Fruit fly (Drosophila melanogaster) whole organism, embryonic: ENCODE data around the gene Muc30E.

Experiments used
- CG10274 ChIP-seq: fragments of 200-800 bp; sonication (Bioruptor generic); optimal IDR thresholded peaks from 3 replicates; lab custom pipeline; 2017; ENCODE audit warnings: missing biosample characterization, mild to moderate bottlenecking, missing genetic modification characterization
- CG11398 ChIP-seq: fragments of 200-800 bp; sonication (Bioruptor generic); optimal IDR thresholded peaks from 2 replicates; lab custom pipeline; 2016; ENCODE audit warnings: missing biosample characterization, missing genetic modification characterization
- CG12299 ChIP-seq: fragments of 200-800 bp; sonication (Bioruptor generic); optimal IDR thresholded peaks from 2 replicates; lab custom pipeline; 2018; ENCODE audit warnings: missing biosample characterization, mild to moderate bottlenecking, missing genetic modification characterization
- CG12391 ChIP-seq: fragments of 200-800 bp; sonication (Bioruptor generic); optimal IDR thresholded peaks from 3 replicates; lab custom pipeline; 2018; ENCODE audit warnings: missing biosample characterization, mild to moderate bottlenecking, missing genetic modification characterization, moderate library complexity
- CG13296 ChIP-seq: fragments of 200-800 bp; sonication (Bioruptor generic); optimal IDR thresholded peaks from 3 replicates; lab custom pipeline; 2018; ENCODE audit warnings: missing biosample characterization, mild to moderate bottlenecking, missing genetic modification characterization
- CG14667 ChIP-seq: fragments of 200-800 bp; sonication (Bioruptor generic); IDR thresholded peaks from 2 replicates; pipeline ENCODE4 v1.3.6; 2022; ENCODE audit warnings: missing biosample characterization, missing genetic modification characterization
- CG15514 ChIP-seq: fragments of 200-800 bp; sonication (Bioruptor generic); optimal IDR thresholded peaks from 3 replicates; lab custom pipeline; 2017; ENCODE audit warnings: missing biosample characterization, missing genetic modification characterization, mild to moderate bottlenecking, moderate library complexity, missing genetic modification reagents
- CG15696 ChIP-seq: fragments of 200-800 bp; sonication (Bioruptor generic); optimal IDR thresholded peaks from 2 replicates; lab custom pipeline; 2019; ENCODE audit warnings: missing biosample characterization, mild to moderate bottlenecking, missing genetic modification characterization, moderate library complexity
- CG17568 ChIP-seq: fragments of 200-800 bp; sonication (Bioruptor generic); optimal IDR thresholded peaks from 2 replicates; lab custom pipeline; 2018; ENCODE audit warnings: missing biosample characterization, mild to moderate bottlenecking, missing genetic modification characterization, moderate library complexity
- CG17829 ChIP-seq: fragments of 200-800 bp; optimal IDR thresholded peaks from 2 replicates; lab custom pipeline; 2019; ENCODE audit warnings: missing biosample characterization, mild to moderate bottlenecking, missing genetic modification characterization, moderate library complexity
- CG2202 ChIP-seq: fragments of 200-800 bp; sonication (Bioruptor generic); optimal IDR thresholded peaks from 2 replicates; lab custom pipeline; 2018; ENCODE audit warnings: missing biosample characterization, mild to moderate bottlenecking, missing genetic modification characterization
- CG3163 ChIP-seq: fragments of 200-800 bp; sonication (Bioruptor generic); optimal IDR thresholded peaks from 3 replicates; lab custom pipeline; 2016; ENCODE audit warnings: missing biosample characterization, missing genetic modification characterization
- CG42726 ChIP-seq: fragments of 200-800 bp; sonication (Bioruptor generic); IDR thresholded peaks from 2 replicates; pipeline ENCODE4 v1.3.6; 2022; ENCODE audit warnings: missing biosample characterization, missing genetic modification characterization; ENCODE audit not compliant: partially characterized antibody
- CG6654 ChIP-seq: fragments of 200-800 bp; sonication (Bioruptor generic); optimal IDR thresholded peaks from 2 replicates; lab custom pipeline; 2017; ENCODE audit warnings: missing biosample characterization, mild to moderate bottlenecking, missing genetic modification characterization
- CG6791 ChIP-seq: fragments of 200-800 bp; sonication (Bioruptor generic); IDR thresholded peaks from 3 replicates; pipeline ENCODE4 v1.3.6; 2022; ENCODE audit warnings: missing biosample characterization, missing genetic modification characterization; ENCODE audit not compliant: partially characterized antibody
- CrebB ChIP-seq: fragments of 200-800 bp; sonication (Bioruptor generic); optimal IDR thresholded peaks from 3 replicates; lab custom pipeline; 2018; ENCODE audit warnings: missing biosample characterization, mild to moderate bottlenecking, missing genetic modification characterization
- Doc3 ChIP-seq: fragments of 200-800 bp; sonication (Bioruptor generic); IDR thresholded peaks from 3 replicates; pipeline ENCODE4 v1.3.6; 2022; ENCODE audit warnings: missing biosample characterization, missing genetic modification characterization; ENCODE audit not compliant: partially characterized antibody
- Dref ChIP-seq: fragments of 200-800 bp; sonication (Bioruptor generic); IDR thresholded peaks from 2 replicates; pipeline ENCODE4 v1.3.6; 2022; ENCODE audit warnings: missing biosample characterization, missing genetic modification characterization
- Fer3 ChIP-seq: fragments of 200-800 bp; sonication (Bioruptor generic); optimal IDR thresholded peaks from 2 replicates; lab custom pipeline; 2018; ENCODE audit warnings: missing biosample characterization, mild to moderate bottlenecking, missing genetic modification characterization, moderate library complexity
- GATAe ChIP-seq: fragments of 200-800 bp; sonication (Bioruptor generic); conservative IDR thresholded peaks from 2 replicates; pipeline ENCODE4 v1.3.6; 2022; ENCODE audit warnings: missing biosample characterization, missing genetic modification characterization
- Hey ChIP-seq: fragments of 200-800 bp; sonication (Bioruptor generic); optimal IDR thresholded peaks from 3 replicates; lab custom pipeline; 2018; ENCODE audit warnings: missing biosample characterization, mild to moderate bottlenecking, missing genetic modification characterization
- Jarid2 ChIP-seq: fragments of 200-800 bp; sonication (Bioruptor generic); optimal IDR thresholded peaks from 3 replicates; lab custom pipeline; 2017; ENCODE audit warnings: mild to moderate bottlenecking, missing biosample characterization, missing genetic modification reagents, missing genetic modification characterization
- Kr ChIP-seq: fragments of 200-800 bp; sonication (Bioruptor generic); optimal IDR thresholded peaks from 2 replicates; lab custom pipeline; 2017; ENCODE audit warnings: missing biosample characterization, mild to moderate bottlenecking, missing genetic modification characterization
- Mad ChIP-seq: fragments of 200-800 bp; sonication (Bioruptor generic); optimal IDR thresholded peaks from 2 replicates; lab custom pipeline; 2016; ENCODE audit warnings: missing biosample characterization, missing genetic modification characterization
- Meics ChIP-seq: fragments of 200-800 bp; sonication (Bioruptor generic); optimal IDR thresholded peaks from 2 replicates; lab custom pipeline; 2017; ENCODE audit warnings: missing biosample characterization, mild to moderate bottlenecking, missing genetic modification characterization
- NC2β ChIP-seq: fragments of 200-800 bp; sonication (Bioruptor generic); optimal IDR thresholded peaks from 2 replicates; lab custom pipeline; 2016; ENCODE audit warnings: missing biosample characterization, missing genetic modification characterization
- PHDP ChIP-seq: fragments of 200-800 bp; sonication (Bioruptor generic); optimal IDR thresholded peaks from 3 replicates; lab custom pipeline; 2018; ENCODE audit warnings: missing biosample characterization, mild to moderate bottlenecking, missing genetic modification characterization, moderate library complexity
- YL-1 ChIP-seq: fragments of 200-800 bp; sonication (Bioruptor generic); optimal IDR thresholded peaks from 3 replicates; lab custom pipeline; 2017; ENCODE audit warnings: missing biosample characterization, mild to moderate bottlenecking, missing genetic modification characterization
- al ChIP-seq: fragments of 200-800 bp; sonication (Bioruptor generic); IDR thresholded peaks from 2 replicates; pipeline ENCODE4 v1.3.6; 2022; ENCODE audit warnings: missing biosample characterization, missing genetic modification characterization
- amos ChIP-seq: fragments of 200-800 bp; sonication (Bioruptor generic); IDR thresholded peaks from 2 replicates; pipeline ENCODE4 v1.3.6; 2022; ENCODE audit warnings: missing biosample characterization, missing genetic modification characterization; ENCODE audit not compliant: partially characterized antibody
- br ChIP-seq: fragments of >200 bp; optimal IDR thresholded peaks from 2 replicates; lab custom pipeline; 2017
- cad ChIP-seq: fragments of >200 bp; optimal IDR thresholded peaks from 2 replicates; lab custom pipeline; 2017; ENCODE audit warnings: missing biosample characterization, missing genetic modification characterization
- cas ChIP-seq: fragments of 200-800 bp; sonication (Bioruptor generic); IDR thresholded peaks from 2 replicates; pipeline ENCODE4 v1.3.6; 2022; ENCODE audit warnings: missing biosample characterization, missing genetic modification characterization
- cato ChIP-seq: fragments of 200-800 bp; sonication (Bioruptor generic); optimal IDR thresholded peaks from 2 replicates; lab custom pipeline; 2016; ENCODE audit warnings: missing biosample characterization, missing genetic modification characterization, borderline replicate concordance
- chif ChIP-seq, 2 experiments: fragments of 200-800 bp; sonication (Bioruptor generic); optimal IDR thresholded peaks; 3 replicates each; lab custom pipeline; 2016; ENCODE audit warnings: missing biosample characterization in 2 of 2, missing genetic modification characterization in 2 of 2
- ci ChIP-seq: fragments of 200-800 bp; sonication (Bioruptor generic); IDR thresholded peaks from 3 replicates; pipeline ENCODE4 v1.3.6; 2022; ENCODE audit warnings: missing biosample characterization, missing genetic modification characterization
- cwo ChIP-seq: fragments of 200-800 bp; sonication (Bioruptor generic); optimal IDR thresholded peaks from 3 replicates; lab custom pipeline; 2017; ENCODE audit warnings: missing biosample characterization, missing genetic modification characterization, mild to moderate bottlenecking, moderate library complexity, missing genetic modification reagents
- gsb-n ChIP-seq: fragments of 200-800 bp; sonication (Bioruptor generic); optimal IDR thresholded peaks from 3 replicates; lab custom pipeline; 2018; ENCODE audit warnings: missing biosample characterization, mild to moderate bottlenecking, missing genetic modification characterization
- hth ChIP-seq: fragments of >200 bp; optimal IDR thresholded peaks from 2 replicates; lab custom pipeline; 2017; ENCODE audit warnings: inconsistent platforms
- lab ChIP-seq: fragments of 200-800 bp; sonication (Bioruptor generic); optimal IDR thresholded peaks from 3 replicates; lab custom pipeline; 2017; ENCODE audit warnings: missing biosample characterization, missing genetic modification characterization, mild to moderate bottlenecking, moderate library complexity, missing genetic modification reagents
- mld ChIP-seq: fragments of 200-800 bp; sonication (Bioruptor generic); IDR thresholded peaks from 3 replicates; pipeline ENCODE4 v1.3.6; 2022; ENCODE audit warnings: missing biosample characterization, missing genetic modification characterization; ENCODE audit not compliant: partially characterized antibody
- peb ChIP-seq: fragments of 200-800 bp; sonication (Bioruptor generic); IDR thresholded peaks from 2 replicates; pipeline ENCODE4 v1.3.6; 2022; ENCODE audit warnings: missing biosample characterization, missing genetic modification characterization
- pfk ChIP-seq: fragments of 200-800 bp; sonication (Bioruptor generic); optimal IDR thresholded peaks from 2 replicates; lab custom pipeline; 2018; ENCODE audit warnings: missing biosample characterization, mild to moderate bottlenecking, missing genetic modification characterization, moderate library complexity
- scrt ChIP-seq: fragments of 200-800 bp; sonication (Bioruptor generic); optimal IDR thresholded peaks from 2 replicates; lab custom pipeline; 2018; ENCODE audit warnings: missing biosample characterization, mild to moderate bottlenecking, missing genetic modification characterization, moderate library complexity
- sens ChIP-seq: fragments of 200-800 bp; sonication (Bioruptor generic); peaks from one replicate; lab custom pipeline; 2016; ENCODE audit warnings: missing biosample characterization, missing genetic modification characterization
- seq ChIP-seq: fragments of 200-800 bp; sonication (Bioruptor generic); IDR thresholded peaks from 2 replicates; pipeline ENCODE4 v1.3.6; 2022; ENCODE audit warnings: missing biosample characterization, missing genetic modification characterization
- sima ChIP-seq: fragments of 200-800 bp; sonication (Bioruptor generic); optimal IDR thresholded peaks from 2 replicates; lab custom pipeline; 2016; ENCODE audit warnings: missing biosample characterization, missing genetic modification characterization
- sob ChIP-seq: fragments of 200-800 bp; sonication (Bioruptor generic); IDR thresholded peaks from 2 replicates; pipeline ENCODE4 v1.3.6; 2022; ENCODE audit warnings: missing biosample characterization, missing genetic modification characterization
- sr ChIP-seq: fragments of 200-800 bp; sonication (Bioruptor generic); IDR thresholded peaks from 3 replicates; pipeline ENCODE4 v1.3.6; 2022; ENCODE audit warnings: missing biosample characterization, missing genetic modification characterization
- vfl ChIP-seq: fragments of 200-800 bp; sonication (Bioruptor generic); optimal IDR thresholded peaks from 2 replicates; lab custom pipeline; 2016; ENCODE audit warnings: missing biosample characterization, missing genetic modification characterization
- wor ChIP-seq: fragments of 200-800 bp; sonication (Bioruptor generic); IDR thresholded peaks from 2 replicates; pipeline ENCODE4 v1.3.6; 2022; ENCODE audit warnings: missing biosample characterization, missing genetic modification characterization

Gene Muc30E

dm6 chr2L:9897296-9897695, 5.6 kb downstream of the Muc30E start, which contains the start of gene RpS2 (continued):
- TF ChIP-seq YL-1 (GFP tag; lab: Kevin White, UChicago) (peak; percentile 92), Hey (tag; lab: Kevin White, UChicago) (no peak), Kr (GFP tag; lab: Kevin White, UChicago) (no peak), CG11398 (GFP tag; lab: Kevin White, UChicago) (peak; percentile 21), CG2202 (tag; lab: Kevin White, UChicago) (peak; percentile 45), seq (GFP tag; lab: Robert Waterston, UW) (peak; percentile 27; the same call in 1 of the 2 replicates), Dref (GFP tag; lab: Robert Waterston, UW) (peak; percentile 96), sens (GFP tag; lab: Kevin White, UChicago) (peak; percentile 91), cato (GFP tag; lab: Kevin White, UChicago) (no peak), CG17568 (GFP tag; lab: Kevin White, UChicago) (peak; percentile 46), scrt (peak; percentile 9), PHDP (tag; lab: Kevin White, UChicago) (peak; percentile 67), sr (GFP tag; lab: Robert Waterston, UW) (peak; percentile 22; the same call in 1 of the 3 replicates), CG15696 (tag; lab: Kevin White, UChicago) (no peak), cad (GFP tag; lab: Kevin White, UChicago) (no peak), chif (GFP tag; optimal IDR thresholded peaks at IDR 0.05; lab: Kevin White, UChicago) (peak in 1 of 2 experiments; percentile 24), hth (lab: Kevin White, UChicago) (no peak), CG17829 (tag; lab: Kevin White, UChicago) (no peak), Meics (GFP tag; lab: Kevin White, UChicago) (peak; percentile 41), lab (GFP tag; lab: Kevin White, UChicago) (peak; percentile 68), CG6654 (no peak), CG42726 (GFP tag; lab: Robert Waterston, UW) (peak; percentile 99), CrebB (tag; lab: Kevin White, UChicago) (peak; percentile 67), CG3163 (GFP tag; lab: Kevin White, UChicago) (peak; percentile 25), sob (peak; percentile 65), mld (GFP tag; lab: Robert Waterston, UW) (peak; percentile 98), CG6791 (GFP tag; lab: Robert Waterston, UW) (peak; percentile 99), vfl (GFP tag; lab: Kevin White, UChicago) (peak; percentile 33), Mad (GFP tag; lab: Kevin White, UChicago) (no peak), cwo (GFP tag; lab: Kevin White, UChicago) (no peak), Jarid2 (peak; percentile 13), CG15514 (GFP tag; lab: Kevin White, UChicago) (peak; percentile 71), NC2β (GFP tag; lab: Kevin White, UChicago) (peak; percentile 83), gsb-n (peak; percentile 60), peb (GFP tag; lab: Robert Waterston, UW) (no peak), br (no peak), CG13296 (peak; percentile 44), Fer3 (tag; lab: Kevin White, UChicago) (peak; percentile 50), sima (GFP tag; lab: Kevin White, UChicago) (no peak), al (0 out of 2 replicates have a peak, but pooled peaks have one; percentile 16), amos (GFP tag; lab: Robert Waterston, UW) (peak; percentile 100), Doc3 (GFP tag; lab: Robert Waterston, UW) (peak; percentile 99), cas (GFP tag; lab: Robert Waterston, UW) (peak; percentile 51; the same call in 1 of the 2 replicates), pfk (GFP tag; lab: Kevin White, UChicago) (peak; percentile 64), CG12391 (peak; percentile 65), CG10274 (GFP tag; lab: Kevin White, UChicago) (no peak), wor (no peak), CG14667 (no peak), GATAe (no peak), CG12299 (tag; lab: Kevin White, UChicago) (no peak), ci (peak; percentile 69; the same call in 2 of the 3 replicates)
